Fruit fly (Drosophila melanogaster): ENCODE results near the gene CG18731.

The CG18731 gene

DNA sequence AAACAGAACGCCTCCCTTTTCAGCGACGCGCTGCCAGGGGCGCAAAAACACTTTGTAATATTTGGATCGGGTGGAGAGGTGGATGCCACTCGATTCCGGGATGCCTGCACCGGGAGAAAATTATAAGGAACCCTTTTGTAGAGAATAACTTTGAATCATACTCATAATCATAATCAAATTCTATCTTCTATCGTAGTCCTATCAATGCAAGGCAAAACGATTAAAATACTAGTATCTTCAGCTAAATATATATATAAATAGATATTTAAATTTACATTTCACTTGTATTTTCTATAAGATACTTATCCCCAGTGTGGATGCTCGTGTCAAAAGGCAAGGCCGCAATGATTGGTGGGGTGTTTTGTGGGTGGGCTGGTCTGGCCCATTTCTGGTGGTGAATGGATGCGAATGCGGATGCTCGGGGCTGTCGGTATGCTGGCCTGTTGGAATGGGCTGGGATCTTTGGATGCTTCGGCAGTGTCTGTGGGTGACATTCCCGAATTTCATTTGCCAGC, 19.0 kb upstream of the CG18731 start (continued):
- TF ChIP-seq CG12391 (tag; optimal IDR thresholded peaks at IDR 0.05) (peak; percentile 18), Sox102F (GFP tag; optimal IDR thresholded peaks at IDR 0.05) (peak; percentile 44), Antp (GFP tag; optimal IDR thresholded peaks at IDR 0.05) (no peak), GATAe (GFP tag; conservative IDR thresholded peaks at IDR 0.05) (no peak), CG32772 (GFP tag; IDR thresholded peaks at IDR 0.05) (no peak), bsh (GFP tag; optimal IDR thresholded peaks at IDR 0.05) (peak in 1 of 2 experiments; percentile 51), az2 (GFP tag; optimal IDR thresholded peaks at IDR 0.05) (peak; percentile 15), run (tag; optimal IDR thresholded peaks at IDR 0.05) (no peak), CG18599 (GFP tag; optimal IDR thresholded peaks at IDR 0.05) (peak; percentile 31), Hr51 (GFP tag; optimal IDR thresholded peaks at IDR 0.05) (peak in 1 of 2 experiments; percentile 60), grau (tag; optimal IDR thresholded peaks at IDR 0.05) (peak; percentile 14), CG7839 (tag; optimal IDR thresholded peaks at IDR 0.05) (peak; percentile 12), Atf3 (GFP tag; optimal IDR thresholded peaks at IDR 0.05) (no peak), trh (GFP tag; optimal IDR thresholded peaks at IDR 0.05) (no peak), CG13424 (tag; optimal IDR thresholded peaks at IDR 0.05) (peak; percentile 30), CG10267 (tag; optimal IDR thresholded peaks at IDR 0.05) (peak; percentile 1), corto (GFP tag; optimal IDR thresholded peaks at IDR 0.05) (no peak), B-H1 (GFP tag; IDR thresholded peaks at IDR 0.05) (no peak), ken (GFP tag; IDR thresholded peaks at IDR 0.05) (no peak), CG7372 (GFP tag; IDR thresholded peaks at IDR 0.05) (no peak), CG17328 (GFP tag; IDR thresholded peaks at IDR 0.05) (0 out of 2 replicates have a peak, but pooled peaks have one; percentile 7), CG6791 (GFP tag; IDR thresholded peaks at IDR 0.05; ENCODE audit: partially characterized antibody) (no peak)

DNA sequence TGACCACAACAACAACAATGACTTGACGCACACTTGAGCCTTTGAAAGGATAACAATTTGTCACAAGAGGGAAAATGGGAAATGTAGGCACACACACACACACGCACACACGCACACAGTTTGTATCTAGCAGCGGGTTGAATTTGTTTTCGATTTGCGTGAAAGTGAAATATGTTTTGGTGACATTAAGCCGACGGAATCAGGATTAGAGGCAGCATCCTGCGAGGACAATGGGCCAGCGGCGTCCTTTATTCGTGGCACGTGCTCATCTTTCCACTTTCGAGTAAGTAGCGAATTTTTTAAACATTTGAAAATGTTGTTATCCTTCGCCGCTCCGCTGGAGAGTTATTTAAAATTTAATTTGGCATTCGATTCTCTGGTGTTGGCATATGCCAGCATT, 17.6 kb upstream of the CG18731 start:
- TF ChIP-seq oc (tag; optimal IDR thresholded peaks at IDR 0.05): peak; percentile 70
- TF ChIP-seq crc (GFP tag; optimal IDR thresholded peaks at IDR 0.05): no peak
- peak; percentile 72 for TF ChIP-seq Hey (tag; optimal IDR thresholded peaks at IDR 0.05)
- TF ChIP-seq CG4360 (GFP tag; IDR thresholded peaks at IDR 0.05): peak; percentile 55; the same call in 1 of the 2 replicates

DNA sequence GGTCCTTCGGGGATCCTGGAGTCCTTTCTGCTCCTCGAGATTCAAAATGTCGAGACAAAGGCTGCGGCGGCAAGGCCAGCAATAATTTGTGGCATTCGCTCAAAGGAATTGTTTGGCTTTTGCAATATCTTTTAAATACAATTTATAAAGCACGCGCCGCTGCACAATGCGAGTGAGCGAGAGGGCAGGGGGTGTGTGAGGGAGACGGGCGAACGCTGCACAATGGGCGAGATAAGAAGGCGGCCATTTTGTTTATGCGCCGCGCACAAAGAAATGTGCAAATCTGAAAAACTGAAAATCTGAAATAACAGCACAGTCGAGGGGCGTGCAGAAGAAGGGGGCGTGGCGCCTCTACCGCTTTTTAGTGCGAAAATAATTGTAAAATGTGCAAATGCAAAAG, 16.5 kb upstream of the CG18731 start:
- TF ChIP-seq Nf-YC (tag; optimal IDR thresholded peaks at IDR 0.05) (peak; percentile 41), Kr (GFP tag; optimal IDR thresholded peaks at IDR 0.05) (no peak), HHEX (GFP tag; optimal IDR thresholded peaks at IDR 0.05) (no peak), phol (tag; optimal IDR thresholded peaks at IDR 0.05) (peak; percentile 7), CG1832 (GFP tag; optimal IDR thresholded peaks at IDR 0.05) (peak; percentile 50), ewg (GFP tag; optimal IDR thresholded peaks at IDR 0.05) (peak; percentile 27), Aef1 (GFP tag; IDR thresholded peaks at IDR 0.05) (no peak), sens (GFP tag) (peak; percentile 44), Sry-δ (GFP tag; optimal IDR thresholded peaks at IDR 0.05) (no peak), CG18011 (GFP tag; optimal IDR thresholded peaks at IDR 0.05) (no peak), Nf-YB (GFP tag; optimal IDR thresholded peaks at IDR 0.05) (peak; percentile 9)

Data from whole organism, embryonic.